Fruit fly (Drosophila melanogaster) whole organism, wandering third instar larva: Measurements from ENCODE around the gene CG6709.

ENCODE experiments used
- Abd-B ChIP-seq: fragments of >200 bp; optimal IDR thresholded peaks from 2 replicates; lab custom pipeline; 2017; ENCODE audit warnings: missing biosample characterization, missing genetic modification characterization
- CG9705 ChIP-seq: fragments of 200-800 bp; sonication (Bioruptor generic); optimal IDR thresholded peaks from 2 replicates; lab custom pipeline; 2018; ENCODE audit warnings: missing biosample characterization, mild to moderate bottlenecking, missing genetic modification characterization
- Myc ChIP-seq: fragments of >200 bp; optimal IDR thresholded peaks from 2 replicates; lab custom pipeline; 2017
- Rel ChIP-seq, 2 experiments: fragments of 200-800 bp; sonication (Bioruptor generic) in 1 of 2; optimal IDR thresholded peaks; 2 replicates in 1 of 2; 3 replicates in 1 of 2; lab custom pipeline; 2016 to 2019; ENCODE audit warnings: mild to moderate bottlenecking in 2 of 2, missing biosample characterization in 2 of 2, missing genetic modification characterization in 2 of 2, moderate library complexity in 1 of 2
- Sp1 ChIP-seq: fragments of 200-800 bp; sonication (Bioruptor generic); optimal IDR thresholded peaks from 3 replicates; lab custom pipeline; 2019; ENCODE audit warnings: missing biosample characterization, mild to moderate bottlenecking, missing genetic modification characterization, moderate library complexity
- Vsx2 ChIP-seq: fragments of 200-300, 225-300 bp; sonication (Bioruptor generic); optimal IDR thresholded peaks from 2 replicates; lab custom pipeline; 2018; ENCODE audit warnings: missing biosample characterization, missing genetic modification characterization; ENCODE audit not compliant: partially characterized antibody
- foxo ChIP-seq, 2 experiments: fragments of 200-800 bp; sonication (Bioruptor generic); optimal IDR thresholded peaks; 2 replicates in 1 of 2; 3 replicates in 1 of 2; lab custom pipeline; 2016 to 2017; ENCODE audit warnings: missing biosample characterization in 2 of 2, missing genetic modification characterization in 2 of 2
- lola ChIP-seq: fragments of >200 bp; optimal IDR thresholded peaks from 2 replicates; lab custom pipeline; 2017; ENCODE audit warnings: missing biosample characterization, missing genetic modification characterization

DNA sequence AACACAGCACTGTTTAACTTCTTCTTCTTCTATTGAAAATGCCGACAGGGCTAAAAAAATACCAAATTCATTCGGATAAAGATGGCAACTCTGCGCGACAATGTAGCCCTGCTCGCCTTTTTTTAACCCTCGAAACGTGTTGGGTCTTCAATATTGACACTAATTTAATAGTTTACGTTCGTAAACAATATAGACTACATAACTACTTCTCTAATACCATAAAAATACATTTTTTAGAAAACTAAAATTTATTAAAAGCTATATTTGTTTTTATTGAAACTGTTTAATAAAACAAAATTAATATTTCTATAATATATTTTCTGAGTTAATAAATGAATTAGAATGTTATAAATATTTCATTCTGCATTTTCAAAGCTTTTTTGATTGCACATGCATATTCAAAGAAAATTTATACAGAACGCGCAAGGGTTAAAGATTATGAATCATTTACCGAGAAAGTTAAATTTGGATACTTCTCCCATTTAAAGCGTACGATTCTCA is 5.9 kb downstream of the CG6709 start, which contains the start of the genes Taf2 and CalpB:
- peak in 1 of 2 experiments; percentile 76 for TF ChIP-seq foxo (GFP tag; optimal IDR thresholded peaks at IDR 0.05; lab: Kevin White, UChicago)
- TF ChIP-seq Rel (GFP tag; optimal IDR thresholded peaks at IDR 0.05; lab: Kevin White, UChicago): no peak
- peak; percentile 44 for TF ChIP-seq Rel (tag; optimal IDR thresholded peaks at IDR 0.05; lab: Kevin White, UChicago)
- no peak for TF ChIP-seq Abd-B
- TF ChIP-seq lola (GFP tag; lab: Kevin White, UChicago): no peak
- no peak for TF ChIP-seq Vsx2
- TF ChIP-seq Myc (lab: Kevin White, UChicago): no peak
- peak; percentile 57 for TF ChIP-seq CG9705 (GFP tag; lab: Kevin White, UChicago)
- peak; percentile 89 for TF ChIP-seq Sp1 (GFP tag; lab: Kevin White, UChicago)
